Fruit fly (Drosophila melanogaster): ENCODE measurements around the gene Lcp65Af.

Lcp65Af gene

dm6 chr3L:6139924-6140574 is 3.5 kb upstream of the Lcp65Af start, which contains the start of gene Cpr65Av (continued):
- TF ChIP-seq Med (GFP tag): peak; percentile 52
- TF ChIP-seq wek (GFP tag; optimal IDR thresholded peaks at IDR 0.05): peak; percentile 50
- peak; percentile 6 for TF ChIP-seq Atf3 (GFP tag; optimal IDR thresholded peaks at IDR 0.05)
- TF ChIP-seq CrebB (tag; optimal IDR thresholded peaks at IDR 0.05): peak; percentile 26
- TF ChIP-seq psq (GFP tag; optimal IDR thresholded peaks at IDR 0.05): no peak
- no peak for TF ChIP-seq Myb (GFP tag; optimal IDR thresholded peaks at IDR 0.05)
- TF ChIP-seq chif (GFP tag; optimal IDR thresholded peaks at IDR 0.05): peak in 1 of 2 experiments; percentile 13
- no peak for TF ChIP-seq lov (optimal IDR thresholded peaks at IDR 0.05)
- TF ChIP-seq lov (GFP tag; IDR thresholded peaks at IDR 0.05): no peak
- TF ChIP-seq gcm (GFP tag; optimal IDR thresholded peaks at IDR 0.05): no peak
- TF ChIP-seq CG8089 (GFP tag; optimal IDR thresholded peaks at IDR 0.05): no peak
- TF ChIP-seq amos (GFP tag; IDR thresholded peaks at IDR 0.05; ENCODE audit: partially characterized antibody): no peak
- TF ChIP-seq CG3407 (GFP tag; optimal IDR thresholded peaks at IDR 0.05): peak; percentile 26
- TF ChIP-seq eyg (GFP tag; optimal IDR thresholded peaks at IDR 0.05): no peak
- TF ChIP-seq CG16815 (GFP tag; optimal IDR thresholded peaks at IDR 0.05): no peak
- TF ChIP-seq Sox102F (GFP tag; optimal IDR thresholded peaks at IDR 0.05): peak; percentile 48
- no peak for TF ChIP-seq HHEX (GFP tag; optimal IDR thresholded peaks at IDR 0.05)
- TF ChIP-seq sqz (GFP tag; optimal IDR thresholded peaks at IDR 0.05): peak; percentile 43
- TF ChIP-seq CG11723 (GFP tag; optimal IDR thresholded peaks at IDR 0.05): no peak
- TF ChIP-seq MTF-1 (GFP tag; optimal IDR thresholded peaks at IDR 0.05; ENCODE audit: borderline replicate concordance): peak; percentile 35
- TF ChIP-seq Oaz (GFP tag; IDR thresholded peaks at IDR 0.05): no peak
- no peak for TF ChIP-seq CG8290 (GFP tag; optimal IDR thresholded peaks at IDR 0.05)
- peak in 1 of 2 experiments; percentile 40 for TF ChIP-seq CG8290 (tag; optimal IDR thresholded peaks at IDR 0.05)
- no peak for TF ChIP-seq CG8478 (optimal IDR thresholded peaks at IDR 0.05)
- TF ChIP-seq CG15479 (GFP tag; optimal IDR thresholded peaks at IDR 0.05): no peak
- peak; percentile 13 for TF ChIP-seq CG15696 (tag; optimal IDR thresholded peaks at IDR 0.05)
- TF ChIP-seq Sin3A (optimal IDR thresholded peaks at IDR 0.05): no peak
- TF ChIP-seq CG10274 (GFP tag; optimal IDR thresholded peaks at IDR 0.05): no peak
- TF ChIP-seq CG7556 (GFP tag; optimal IDR thresholded peaks at IDR 0.05): no peak
- TF ChIP-seq CG13424 (tag; optimal IDR thresholded peaks at IDR 0.05): peak; percentile 39
- peak; percentile 15 for TF ChIP-seq sd (tag; optimal IDR thresholded peaks at IDR 0.05)
- TF ChIP-seq tll (GFP tag; optimal IDR thresholded peaks at IDR 0.05): no peak
- TF ChIP-seq lab (GFP tag; optimal IDR thresholded peaks at IDR 0.05): peak; percentile 25
- TF ChIP-seq CG32767 (GFP tag; IDR thresholded peaks at IDR 0.05): no peak
- TF ChIP-seq CG12104 (GFP tag; optimal IDR thresholded peaks at IDR 0.05): peak; percentile 14
- no peak for TF ChIP-seq croc (GFP tag; conservative IDR thresholded peaks at IDR 0.05)
- TF ChIP-seq CG10543 (GFP tag; optimal IDR thresholded peaks at IDR 0.05): no peak
- TF ChIP-seq D (optimal IDR thresholded peaks at IDR 0.05): no peak
- no peak for TF ChIP-seq D (GFP tag; optimal IDR thresholded peaks at IDR 0.05)
- no peak for TF ChIP-seq Spps (tag; optimal IDR thresholded peaks at IDR 0.05)
- TF ChIP-seq CG2678 (tag; optimal IDR thresholded peaks at IDR 0.05): peak; percentile 27

dm6 chr3L:6138586-6138985 is 2.0 kb upstream of the Lcp65Af start:
- TF ChIP-seq vvl (GFP tag; IDR thresholded peaks at IDR 0.05) (peak; percentile 76), CG42726 (GFP tag; IDR thresholded peaks at IDR 0.05; ENCODE audit: partially characterized antibody) (no peak), abd-A (tag; optimal IDR thresholded peaks at IDR 0.05) (peak; percentile 62), Hmx (GFP tag; optimal IDR thresholded peaks at IDR 0.05) (no peak), chinmo (GFP tag; IDR thresholded peaks at IDR 0.05; ENCODE audit: partially characterized antibody) (peak; percentile 79; the same call in 3 of the 4 replicates), rib (GFP tag; IDR thresholded peaks at IDR 0.05) (peak; percentile 51; the same call in 1 of the 2 replicates), CG17385 (GFP tag; optimal IDR thresholded peaks at IDR 0.05) (no peak), sd (tag; optimal IDR thresholded peaks at IDR 0.05) (peak; percentile 51)

All from whole organism, embryonic.